Fruit fly (Drosophila melanogaster): Measurements from ENCODE around the gene CG5793.

- TF ChIP-seq EcR (GFP tag; optimal IDR thresholded peaks at IDR 0.05) (no peak), Dll (optimal IDR thresholded peaks at IDR 0.05) (no peak), CG8478 (optimal IDR thresholded peaks at IDR 0.05) (no peak)
Observed at dm6 chr3R:21078211-21078610, 49.2 kb upstream of the CG5793 start.

Data from whole organism.